Fruit fly (Drosophila melanogaster): ENCODE measurements around the gene CG4953.

The CG4953 gene

dm6 chr2L:10226724-10227407 is 39.6 kb upstream of the CG4953 start, which contains the start of gene CG5708 (continued):
- no peak for TF ChIP-seq Rel (GFP tag; optimal IDR thresholded peaks at IDR 0.05)
- TF ChIP-seq Rel (tag; optimal IDR thresholded peaks at IDR 0.05), result peak; percentile 41
- TF ChIP-seq usp (GFP tag; optimal IDR thresholded peaks at IDR 0.05), result no peak

- TF ChIP-seq Vsx2 (GFP tag; optimal IDR thresholded peaks at IDR 0.05; ENCODE audit: partially characterized antibody) (no peak), Sp1 (GFP tag; optimal IDR thresholded peaks at IDR 0.05) (no peak), dmrt93B (GFP tag; optimal IDR thresholded peaks at IDR 0.05) (no peak), fru (GFP tag; optimal IDR thresholded peaks at IDR 0.05) (no peak), Jra (GFP tag; optimal IDR thresholded peaks at IDR 0.05) (no peak), Rel (GFP tag; optimal IDR thresholded peaks at IDR 0.05) (no peak), Rel (tag; optimal IDR thresholded peaks at IDR 0.05) (no peak), Hr78 (GFP tag; optimal IDR thresholded peaks at IDR 0.05) (no peak), tai (GFP tag; optimal IDR thresholded peaks at IDR 0.05) (no peak)
Observed at dm6 chr2L:10230455-10230854, 36.0 kb upstream of the CG4953 start.

dm6 chr2L:10231092-10231494 is 35.4 kb upstream of the CG4953 start:
- TF ChIP-seq dl (GFP tag; optimal IDR thresholded peaks at IDR 0.05; ENCODE audit: insufficient read depth in 1 of 2, partially characterized antibody in 2 of 2), result no peak
- no peak for TF ChIP-seq pan (optimal IDR thresholded peaks at IDR 0.05)
- TF ChIP-seq Myc (optimal IDR thresholded peaks at IDR 0.05), result no peak
- peak; percentile 19 for TF ChIP-seq HLH106 (tag; optimal IDR thresholded peaks at IDR 0.05)
- no peak for TF ChIP-seq Dfd (GFP tag; optimal IDR thresholded peaks at IDR 0.05)
- no peak for TF ChIP-seq CG32264 (GFP tag; optimal IDR thresholded peaks at IDR 0.05)
- TF ChIP-seq Abd-B (GFP tag; optimal IDR thresholded peaks at IDR 0.05), result no peak
- TF ChIP-seq Hnf4 (GFP tag; optimal IDR thresholded peaks at IDR 0.05), result peak; percentile 22
- no peak for TF ChIP-seq Jra (GFP tag; optimal IDR thresholded peaks at IDR 0.05)
- no peak for TF ChIP-seq sv (GFP tag; optimal IDR thresholded peaks at IDR 0.05)
- peak; percentile 28 for TF ChIP-seq ey (GFP tag; optimal IDR thresholded peaks at IDR 0.05)
- TF ChIP-seq Vsx2 (GFP tag; optimal IDR thresholded peaks at IDR 0.05; ENCODE audit: partially characterized antibody), result no peak
- no peak for TF ChIP-seq Mio (GFP tag; optimal IDR thresholded peaks at IDR 0.05)
- TF ChIP-seq Hr83 (GFP tag; optimal IDR thresholded peaks at IDR 0.05; ENCODE audit: poor library complexity, severe bottlenecking), result peak; percentile 40
- no peak for TF ChIP-seq woc (GFP tag; optimal IDR thresholded peaks at IDR 0.05)
- TF ChIP-seq sage (GFP tag; optimal IDR thresholded peaks at IDR 0.05), result no peak
- TF ChIP-seq Rel (GFP tag; optimal IDR thresholded peaks at IDR 0.05), result no peak
- TF ChIP-seq Rel (tag; optimal IDR thresholded peaks at IDR 0.05), result no peak
- no peak for TF ChIP-seq lola (GFP tag; optimal IDR thresholded peaks at IDR 0.05)
- no peak for TF ChIP-seq CrebA (GFP tag; optimal IDR thresholded peaks at IDR 0.05; ENCODE audit: borderline replicate concordance)
- TF ChIP-seq GATAd (GFP tag; optimal IDR thresholded peaks at IDR 0.05), result no peak
- no peak for TF ChIP-seq CG9705 (GFP tag; optimal IDR thresholded peaks at IDR 0.05)
- TF ChIP-seq foxo (GFP tag; optimal IDR thresholded peaks at IDR 0.05), result peak in 1 of 2 experiments; percentile 59
- TF ChIP-seq Dif (GFP tag; optimal IDR thresholded peaks at IDR 0.05; ENCODE audit: partially characterized antibody), result no peak
- peak; percentile 55 for TF ChIP-seq fru (GFP tag; optimal IDR thresholded peaks at IDR 0.05)
- TF ChIP-seq br (GFP tag; optimal IDR thresholded peaks at IDR 0.05), result no peak
- peak; percentile 1 for TF ChIP-seq Sp1 (GFP tag; optimal IDR thresholded peaks at IDR 0.05)
- TF ChIP-seq psq (GFP tag; optimal IDR thresholded peaks at IDR 0.05), result peak; percentile 32
- peak; percentile 59 for TF ChIP-seq tai (GFP tag; optimal IDR thresholded peaks at IDR 0.05)
- no peak for TF ChIP-seq Hr78 (GFP tag; optimal IDR thresholded peaks at IDR 0.05)
- no peak for TF ChIP-seq usp (GFP tag; optimal IDR thresholded peaks at IDR 0.05)
- no peak for TF ChIP-seq dsf (GFP tag; optimal IDR thresholded peaks at IDR 0.05; ENCODE audit: borderline replicate concordance)
- TF ChIP-seq OdsH (GFP tag; optimal IDR thresholded peaks at IDR 0.05), result peak; percentile 18
- no peak for TF ChIP-seq dmrt93B (GFP tag; optimal IDR thresholded peaks at IDR 0.05)
- TF ChIP-seq rgr (GFP tag; optimal IDR thresholded peaks at IDR 0.05), result peak; percentile 60
- peak; percentile 43 for TF ChIP-seq brk (GFP tag; optimal IDR thresholded peaks at IDR 0.05)
- TF ChIP-seq jim (GFP tag; optimal IDR thresholded peaks at IDR 0.05), result no peak
- peak; percentile 66 for TF ChIP-seq h (GFP tag; optimal IDR thresholded peaks at IDR 0.05)
- no peak for TF ChIP-seq N (GFP tag; optimal IDR thresholded peaks at IDR 0.05)

All from whole organism, wandering third instar larva.